Fruit fly (Drosophila melanogaster) whole organism, embryonic: ENCODE data around the gene TfIIS.

Source experiments
- Bgb ChIP-seq: fragments of 200-800 bp; sonication (Bioruptor generic); IDR thresholded peaks from 2 replicates; pipeline ENCODE4 v1.3.6; 2022; ENCODE audit warnings: missing biosample characterization, missing genetic modification characterization; ENCODE audit not compliant: partially characterized antibody
- CG10267 ChIP-seq: fragments of 200-800 bp; sonication (Bioruptor generic); optimal IDR thresholded peaks from 2 replicates; lab custom pipeline; 2018; ENCODE audit warnings: missing biosample characterization, mild to moderate bottlenecking, missing genetic modification characterization, moderate library complexity
- CG12659 ChIP-seq: fragments of 200-800 bp; sonication (Bioruptor generic); optimal IDR thresholded peaks from 3 replicates; lab custom pipeline; 2017; ENCODE audit warnings: mild to moderate bottlenecking, missing biosample characterization, missing genetic modification reagents, missing genetic modification characterization
- CG12942 ChIP-seq: fragments of 200-800 bp; sonication (Bioruptor generic); optimal IDR thresholded peaks from 3 replicates; lab custom pipeline; 2016; ENCODE audit warnings: missing biosample characterization, missing genetic modification characterization
- CG14710 ChIP-seq: fragments of 200-800 bp; sonication (Bioruptor generic); optimal IDR thresholded peaks from 3 replicates; lab custom pipeline; 2019; ENCODE audit warnings: missing biosample characterization, mild to moderate bottlenecking, missing genetic modification characterization, moderate library complexity
- CG14860 ChIP-seq: fragments of 200-800 bp; sonication (Bioruptor generic); IDR thresholded peaks from 3 replicates; pipeline ENCODE4 v1.3.6; 2022; ENCODE audit warnings: missing biosample characterization, missing genetic modification characterization; ENCODE audit not compliant: partially characterized antibody
- CG15514 ChIP-seq: fragments of 200-800 bp; sonication (Bioruptor generic); optimal IDR thresholded peaks from 3 replicates; lab custom pipeline; 2017; ENCODE audit warnings: missing biosample characterization, missing genetic modification characterization, mild to moderate bottlenecking, moderate library complexity, missing genetic modification reagents
- CG1603 ChIP-seq: fragments of 200-800 bp; sonication (Bioruptor generic); optimal IDR thresholded peaks from 2 replicates; lab custom pipeline; 2019; ENCODE audit warnings: missing biosample characterization, mild to moderate bottlenecking, missing genetic modification characterization, moderate library complexity
- CG2116 ChIP-seq: fragments of 200-800 bp; sonication (Bioruptor generic); optimal IDR thresholded peaks from 3 replicates; lab custom pipeline; 2018; ENCODE audit warnings: missing biosample characterization, mild to moderate bottlenecking, missing genetic modification characterization
- CG2129 ChIP-seq: fragments of 200-800 bp; sonication (Bioruptor generic); IDR thresholded peaks from 2 replicates; pipeline ENCODE4 v1.3.6; 2022; ENCODE audit warnings: missing biosample characterization, missing genetic modification characterization; ENCODE audit not compliant: partially characterized antibody
- CG2712 ChIP-seq: fragments of 200-800 bp; optimal IDR thresholded peaks from 3 replicates; lab custom pipeline; 2019; ENCODE audit warnings: missing biosample characterization, mild to moderate bottlenecking, missing genetic modification characterization, moderate library complexity
- CG34224 ChIP-seq: fragments of 200-800 bp; sonication (Bioruptor generic); IDR thresholded peaks from 3 replicates; pipeline ENCODE4 v1.3.6; 2022; ENCODE audit warnings: missing biosample characterization, missing genetic modification characterization; ENCODE audit not compliant: partially characterized antibody
- CG3847 ChIP-seq: fragments of 200-800 bp; sonication (Bioruptor generic); IDR thresholded peaks from 2 replicates; pipeline ENCODE4 v1.3.6; 2022; ENCODE audit warnings: missing biosample characterization, missing genetic modification characterization
- CG7963 ChIP-seq: fragments of 200-800 bp; sonication (Bioruptor generic); IDR thresholded peaks from 3 replicates; pipeline ENCODE4 v1.3.6; 2022; ENCODE audit warnings: missing biosample characterization, missing genetic modification characterization; ENCODE audit not compliant: partially characterized antibody
- CrebB ChIP-seq: fragments of 200-800 bp; sonication (Bioruptor generic); optimal IDR thresholded peaks from 3 replicates; lab custom pipeline; 2018; ENCODE audit warnings: missing biosample characterization, mild to moderate bottlenecking, missing genetic modification characterization
- D ChIP-seq, 2 experiments: fragments of 200-800 bp in 1 of 2; fragments of >200 bp in 1 of 2; sonication (Bioruptor generic) in 1 of 2; optimal IDR thresholded peaks; 2 replicates in 1 of 2; 3 replicates in 1 of 2; lab custom pipeline; 2017; ENCODE audit warnings: mild to moderate bottlenecking in 1 of 2, missing biosample characterization in 1 of 2, missing genetic modification characterization in 1 of 2, missing genetic modification reagents in 1 of 2
- Dfd ChIP-seq, 2 experiments: fragments of >200 bp; optimal IDR thresholded peaks; 2 replicates each; lab custom pipeline; 2017; ENCODE audit warnings: missing biosample characterization in 2 of 2, missing genetic modification characterization in 2 of 2
- Dll ChIP-seq: fragments of 200-800 bp; sonication (Bioruptor generic); IDR thresholded peaks from 4 replicates; pipeline ENCODE4 v1.3.6; 2022; ENCODE audit warnings: missing biosample characterization, missing genetic modification characterization; ENCODE audit not compliant: partially characterized antibody
- Ets97D ChIP-seq: fragments of 200-800 bp; sonication (Bioruptor generic); optimal IDR thresholded peaks from 3 replicates; lab custom pipeline; 2016; ENCODE audit warnings: missing biosample characterization, missing genetic modification characterization
- Fer2 ChIP-seq: fragments of 200-800 bp; sonication (Bioruptor generic); optimal IDR thresholded peaks from 2 replicates; lab custom pipeline; 2018; ENCODE audit warnings: missing biosample characterization, mild to moderate bottlenecking, missing genetic modification characterization, moderate library complexity
- HmgZ ChIP-seq: fragments of 200-800 bp; sonication (Bioruptor generic); optimal IDR thresholded peaks from 2 replicates; lab custom pipeline; 2018; ENCODE audit warnings: missing biosample characterization, mild to moderate bottlenecking, missing genetic modification characterization
- MESR4 ChIP-seq: fragments of 200-800 bp; sonication (Bioruptor generic); optimal IDR thresholded peaks from 2 replicates; lab custom pipeline; 2018; ENCODE audit warnings: missing biosample characterization, mild to moderate bottlenecking, missing genetic modification characterization, moderate library complexity
- NC2β ChIP-seq: fragments of 200-800 bp; sonication (Bioruptor generic); optimal IDR thresholded peaks from 2 replicates; lab custom pipeline; 2016; ENCODE audit warnings: missing biosample characterization, missing genetic modification characterization
- Oli ChIP-seq: fragments of 200-800 bp; sonication (Bioruptor generic); optimal IDR thresholded peaks from 2 replicates; lab custom pipeline; 2018; ENCODE audit warnings: missing biosample characterization, mild to moderate bottlenecking, missing genetic modification characterization, moderate library complexity
- Sin3A ChIP-seq: fragments of >200 bp; optimal IDR thresholded peaks from 2 replicates; lab custom pipeline; 2018
- ac ChIP-seq: fragments of 200-800 bp; sonication (Bioruptor generic); optimal IDR thresholded peaks from 3 replicates; lab custom pipeline; 2017; ENCODE audit warnings: missing biosample characterization, mild to moderate bottlenecking, missing genetic modification characterization
- bcd ChIP-seq: fragments of 200-800 bp; sonication (Bioruptor generic); optimal IDR thresholded peaks from 2 replicates; lab custom pipeline; 2017; ENCODE audit warnings: missing biosample characterization, mild to moderate bottlenecking, missing genetic modification characterization
- chinmo ChIP-seq: fragments of 200-800 bp; sonication (Bioruptor generic); IDR thresholded peaks from 4 replicates; pipeline ENCODE4 v1.3.6; 2022; ENCODE audit warnings: missing biosample characterization, missing genetic modification characterization; ENCODE audit not compliant: partially characterized antibody
- chn ChIP-seq: fragments of 200-800 bp; sonication (Bioruptor generic); optimal IDR thresholded peaks from 2 replicates; lab custom pipeline; 2016; ENCODE audit warnings: missing biosample characterization, missing genetic modification characterization
- grau ChIP-seq: fragments of 200-800 bp; optimal IDR thresholded peaks from 3 replicates; lab custom pipeline; 2019; ENCODE audit warnings: missing biosample characterization, mild to moderate bottlenecking, missing genetic modification characterization, moderate library complexity
- insv ChIP-seq, 2 experiments: fragments of 200-800 bp; sonication (Bioruptor generic); optimal IDR thresholded peaks; 3 replicates each; lab custom pipeline; 2016 to 2018; ENCODE audit warnings: missing biosample characterization in 2 of 2, missing genetic modification characterization in 2 of 2
- lov ChIP-seq, 2 experiments: fragments of 200-800 bp in 1 of 2; fragments of >200 bp in 1 of 2; sonication (Bioruptor generic) in 1 of 2; IDR thresholded peaks in 1 of 2; optimal IDR thresholded peaks in 1 of 2; 2 replicates in 1 of 2; 3 replicates in 1 of 2; pipeline versions ENCODE4 v1.3.6 to Lab custom; 2017 to 2022; ENCODE audit warnings: missing biosample characterization in 1 of 2, missing genetic modification characterization in 1 of 2
- nerfin-2 ChIP-seq: fragments of 200-800 bp; sonication (Bioruptor generic); IDR thresholded peaks from 2 replicates; pipeline ENCODE4 v1.3.6; 2022; ENCODE audit warnings: missing biosample characterization, missing genetic modification characterization; ENCODE audit not compliant: partially characterized antibody
- p53 ChIP-seq: fragments of 200-800 bp; sonication (Bioruptor generic); optimal IDR thresholded peaks from 2 replicates; lab custom pipeline; 2016; ENCODE audit warnings: missing biosample characterization, missing genetic modification characterization
- phol ChIP-seq: fragments of 200-800 bp; sonication (Bioruptor generic); optimal IDR thresholded peaks from 3 replicates; lab custom pipeline; 2018; ENCODE audit warnings: missing biosample characterization, mild to moderate bottlenecking, missing genetic modification characterization, moderate library complexity
- pzg ChIP-seq: fragments of 200-800 bp; sonication (Bioruptor generic); optimal IDR thresholded peaks from 3 replicates; lab custom pipeline; 2018; ENCODE audit warnings: missing biosample characterization, mild to moderate bottlenecking, missing genetic modification characterization, moderate library complexity
- sisA ChIP-seq: fragments of 200-800 bp; sonication (Bioruptor generic); IDR thresholded peaks from 2 replicates; pipeline ENCODE4 v1.3.6; 2022; ENCODE audit warnings: missing biosample characterization, missing genetic modification characterization
- so ChIP-seq: fragments of 200-800 bp; sonication (Bioruptor generic); IDR thresholded peaks from 3 replicates; pipeline ENCODE4 v1.3.6; 2022; ENCODE audit warnings: missing biosample characterization, missing genetic modification characterization
- tna ChIP-seq: fragments of 200-800 bp; sonication (Bioruptor generic); IDR thresholded peaks from 2 replicates; pipeline ENCODE4 v1.3.6; 2022; ENCODE audit warnings: missing biosample characterization, missing genetic modification characterization; ENCODE audit not compliant: partially characterized antibody
- trem ChIP-seq: fragments of 200-800 bp; optimal IDR thresholded peaks from 3 replicates; lab custom pipeline; 2019; ENCODE audit warnings: missing biosample characterization, mild to moderate bottlenecking, missing genetic modification characterization, moderate library complexity
- ttk ChIP-seq: fragments of 200-800 bp; sonication (Bioruptor generic); IDR thresholded peaks from 2 replicates; pipeline ENCODE4 v2.1.2; 2022; ENCODE audit warnings: missing biosample characterization, missing genetic modification characterization
- vnd ChIP-seq: fragments of 200-800 bp; sonication (Bioruptor generic); IDR thresholded peaks from 3 replicates; pipeline ENCODE4 v1.3.6; 2022; ENCODE audit warnings: missing biosample characterization, missing genetic modification characterization; ENCODE audit not compliant: partially characterized antibody
- vvl ChIP-seq: fragments of 200-800 bp; sonication (Bioruptor generic); IDR thresholded peaks from 2 replicates; pipeline ENCODE4 v1.3.6; 2022; ENCODE audit warnings: missing biosample characterization, missing genetic modification characterization
- zen ChIP-seq: fragments of 200-800 bp; sonication (Bioruptor generic); optimal IDR thresholded peaks from 3 replicates; lab custom pipeline; 2018; ENCODE audit warnings: missing biosample characterization, mild to moderate bottlenecking, missing genetic modification characterization, moderate library complexity
- zfh1 ChIP-seq: fragments of 200-800 bp; sonication (Bioruptor generic); IDR thresholded peaks from 3 replicates; pipeline ENCODE4 v1.3.6; 2022; ENCODE audit warnings: missing biosample characterization, missing genetic modification characterization

TfIIS gene

DNA sequence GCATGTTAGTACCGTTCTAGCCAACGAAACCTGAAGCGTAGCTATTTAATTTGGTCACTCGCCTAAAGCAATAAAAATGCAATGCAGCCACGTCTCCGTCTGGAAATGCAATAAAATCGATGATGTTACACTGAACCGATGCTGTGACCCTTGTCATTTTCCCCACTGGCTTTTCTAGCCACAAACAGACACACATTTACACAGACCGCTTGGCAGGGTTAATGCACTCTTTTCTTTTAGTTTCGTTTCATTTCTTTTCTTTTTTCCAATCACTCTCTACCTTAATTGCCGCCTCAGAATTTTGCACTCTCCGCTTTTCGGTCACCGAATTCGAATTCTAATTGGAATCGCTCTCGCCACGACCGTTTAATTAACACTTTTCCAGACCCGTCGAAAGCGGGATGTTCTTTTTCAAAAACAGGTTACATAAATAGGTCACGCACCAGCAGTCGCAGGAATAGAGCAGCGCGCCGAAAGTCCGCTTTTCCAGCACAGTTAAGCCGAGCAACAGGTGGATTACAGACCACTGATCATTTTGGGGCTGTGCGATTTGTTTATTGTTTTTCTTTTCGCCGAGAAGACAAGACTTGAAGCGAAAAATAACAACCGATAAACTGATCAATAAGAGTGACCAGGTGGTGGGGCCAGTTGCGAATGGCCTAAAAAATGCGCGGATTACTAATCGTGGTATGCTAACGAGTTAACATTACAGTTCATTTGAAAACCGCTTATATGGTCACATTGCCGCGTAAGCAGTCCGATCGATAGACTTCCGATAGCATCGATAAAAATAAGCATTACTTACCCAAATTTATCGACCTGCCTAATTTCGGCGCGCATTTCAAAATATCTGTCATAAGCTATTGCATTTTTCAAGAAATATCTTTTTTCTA, 3.1 kb downstream of the TfIIS start, which contains the start of gene ck (continued):
- peak; percentile 59 for TF ChIP-seq CG34224
- TF ChIP-seq CG12659: peak; percentile 63
- peak; percentile 18 for TF ChIP-seq CG2712 (tag; lab: Kevin White, UChicago)
- TF ChIP-seq CrebB (tag; lab: Kevin White, UChicago): no peak
- TF ChIP-seq MESR4 (GFP tag; lab: Kevin White, UChicago): peak; percentile 49
- TF ChIP-seq zen (tag; lab: Kevin White, UChicago): peak; percentile 66
- TF ChIP-seq CG14860 (GFP tag; lab: Robert Waterston, UW): peak; percentile 68
- 0 out of 2 replicates have a peak, but pooled peaks have one; percentile 20 for TF ChIP-seq CG2129 (GFP tag; lab: Robert Waterston, UW)
- TF ChIP-seq CG12942 (GFP tag; lab: Kevin White, UChicago): no peak
- peak; percentile 24 for TF ChIP-seq grau (tag; lab: Kevin White, UChicago)
- no peak for TF ChIP-seq Dfd (GFP tag; optimal IDR thresholded peaks at IDR 0.05; lab: Kevin White, UChicago)
- 0 out of 4 replicates have a peak, but pooled peaks have one; percentile 14 for TF ChIP-seq chinmo (GFP tag; lab: Robert Waterston, UW)
- peak; percentile 77 for TF ChIP-seq tna (GFP tag; lab: Robert Waterston, UW)
- TF ChIP-seq CG15514 (GFP tag; lab: Kevin White, UChicago): peak; percentile 50
- no peak for TF ChIP-seq sisA (GFP tag; lab: Robert Waterston, UW)
- TF ChIP-seq CG3847 (GFP tag; lab: Robert Waterston, UW): peak; percentile 46; the same call in 1 of the 2 replicates
- TF ChIP-seq trem (tag; lab: Kevin White, UChicago): peak; percentile 61
- peak; percentile 55 for TF ChIP-seq Ets97D (GFP tag; lab: Kevin White, UChicago)
- no peak for TF ChIP-seq chn (GFP tag; lab: Kevin White, UChicago)
- no peak for TF ChIP-seq lov (optimal IDR thresholded peaks at IDR 0.05; lab: Kevin White, UChicago)
- no peak for TF ChIP-seq lov (GFP tag; IDR thresholded peaks at IDR 0.05; lab: Robert Waterston, UW)
- peak; percentile 77 for TF ChIP-seq CG2116 (GFP tag; lab: Kevin White, UChicago)
- peak; percentile 21 for TF ChIP-seq p53 (GFP tag; lab: Kevin White, UChicago)
- peak; percentile 78 for TF ChIP-seq CG7963 (GFP tag; lab: Robert Waterston, UW)
- TF ChIP-seq ac (GFP tag; lab: Kevin White, UChicago): no peak
- peak; percentile 54; the same call in 2 of the 3 replicates for TF ChIP-seq vnd (GFP tag; lab: Robert Waterston, UW)
- peak; percentile 49 for TF ChIP-seq CG14710 (tag; lab: Kevin White, UChicago)
- TF ChIP-seq vvl (GFP tag; lab: Robert Waterston, UW): peak; percentile 67
- no peak for TF ChIP-seq Fer2 (tag; lab: Kevin White, UChicago)
- peak; percentile 82 for TF ChIP-seq CG1603 (tag; lab: Kevin White, UChicago)
- TF ChIP-seq so (GFP tag; lab: Robert Waterston, UW): no peak
- TF ChIP-seq CG10267 (tag; lab: Kevin White, UChicago): peak; percentile 36
- TF ChIP-seq ttk (GFP tag; lab: Robert Waterston, UW): no peak
- peak; percentile 64 for TF ChIP-seq Sin3A (lab: Kevin White, UChicago)
- peak; percentile 39 for TF ChIP-seq NC2β (GFP tag; lab: Kevin White, UChicago)
- peak; percentile 29 to 91 for TF ChIP-seq insv (GFP tag; optimal IDR thresholded peaks at IDR 0.05; lab: Kevin White, UChicago)
- TF ChIP-seq Oli: no peak
- TF ChIP-seq D (optimal IDR thresholded peaks at IDR 0.05; lab: Kevin White, UChicago): peak; percentile 43
- TF ChIP-seq D (GFP tag; optimal IDR thresholded peaks at IDR 0.05; lab: Kevin White, UChicago): no peak
- peak; percentile 93 for TF ChIP-seq pzg (GFP tag; lab: Kevin White, UChicago)
- peak; percentile 24 for TF ChIP-seq bcd (GFP tag; lab: Kevin White, UChicago)
- no peak for TF ChIP-seq zfh1
- TF ChIP-seq HmgZ (tag; lab: Kevin White, UChicago): peak; percentile 54
- peak; percentile 73; the same call in 2 of the 4 replicates for TF ChIP-seq Dll
- peak; percentile 89 for TF ChIP-seq nerfin-2 (GFP tag; lab: Robert Waterston, UW)
- peak; percentile 10 for TF ChIP-seq phol (tag; lab: Kevin White, UChicago)
- TF ChIP-seq Bgb: peak; percentile 80
